Fruit fly (Drosophila melanogaster) whole organism, adult: Measurements from ENCODE around the gene CG9624.

Source experiments
- CG11617 ChIP-seq: fragments of 200-800 bp; sonication (Bioruptor generic); optimal IDR thresholded peaks from 2 replicates; lab custom pipeline; 2017; ENCODE audit warnings: mild to moderate bottlenecking, missing biosample characterization, missing genetic modification reagents, missing genetic modification characterization
- CG12768 ChIP-seq: fragments of 200-800 bp; sonication (Bioruptor generic); optimal IDR thresholded peaks from 2 replicates; lab custom pipeline; 2017; ENCODE audit warnings: missing biosample characterization, missing genetic modification characterization, mild to moderate bottlenecking, moderate library complexity, missing genetic modification reagents
- CG14711 ChIP-seq: fragments of 200-800 bp; sonication (Bioruptor generic); optimal IDR thresholded peaks from 2 replicates; lab custom pipeline; 2018; ENCODE audit warnings: missing biosample characterization, mild to moderate bottlenecking, missing genetic modification characterization, moderate library complexity
- CG1620 ChIP-seq: fragments of 200-800 bp; sonication (Bioruptor generic); optimal IDR thresholded peaks from 2 replicates; lab custom pipeline; 2016; ENCODE audit warnings: missing biosample characterization, missing genetic modification characterization
- CG33017 ChIP-seq: fragments of 200-800 bp; sonication (Bioruptor generic); optimal IDR thresholded peaks from 2 replicates; lab custom pipeline; 2018; ENCODE audit warnings: missing biosample characterization, mild to moderate bottlenecking, missing genetic modification characterization, moderate library complexity
- CG5204 ChIP-seq: fragments of 200-800 bp; sonication (Bioruptor generic); optimal IDR thresholded peaks from 2 replicates; lab custom pipeline; 2016; ENCODE audit warnings: missing biosample characterization, missing genetic modification characterization
- CG7045 ChIP-seq: fragments of 200-800 bp; sonication (Bioruptor generic); optimal IDR thresholded peaks from 2 replicates; lab custom pipeline; 2017; ENCODE audit warnings: missing biosample characterization, mild to moderate bottlenecking, missing genetic modification characterization
- CG7101 ChIP-seq: fragments of 200-800 bp; sonication (Bioruptor generic); optimal IDR thresholded peaks from 2 replicates; lab custom pipeline; 2018; ENCODE audit warnings: missing biosample characterization, mild to moderate bottlenecking, missing genetic modification characterization, moderate library complexity
- Clk ChIP-seq: fragments of 200-800 bp; sonication (Bioruptor generic); optimal IDR thresholded peaks from 2 replicates; lab custom pipeline; 2017; ENCODE audit warnings: missing biosample characterization, missing genetic modification characterization
- Crg-1 ChIP-seq: fragments of 200-800 bp; sonication (Bioruptor generic); optimal IDR thresholded peaks from 2 replicates; lab custom pipeline; 2016; ENCODE audit warnings: missing biosample characterization, missing genetic modification characterization
- Hr96 ChIP-seq: fragments of 200-800 bp; sonication (Bioruptor generic); optimal IDR thresholded peaks from 2 replicates; lab custom pipeline; 2016; ENCODE audit warnings: missing biosample characterization, missing genetic modification characterization
- Mnt ChIP-seq: fragments of 200-800 bp; sonication (Bioruptor generic); optimal IDR thresholded peaks from 2 replicates; lab custom pipeline; 2016; ENCODE audit warnings: missing biosample characterization, mild to moderate bottlenecking, missing genetic modification characterization
- bab1 ChIP-seq: fragments of 200-800 bp; sonication (Bioruptor generic); optimal IDR thresholded peaks from 3 replicates; lab custom pipeline; 2019; ENCODE audit warnings: missing biosample characterization, mild to moderate bottlenecking, missing genetic modification characterization, moderate library complexity
- cic ChIP-seq: fragments of 200-800 bp; sonication (Bioruptor generic); optimal IDR thresholded peaks from 2 replicates; lab custom pipeline; 2017; ENCODE audit warnings: missing biosample characterization, mild to moderate bottlenecking, missing genetic modification characterization, moderate library complexity
- cnc ChIP-seq, 2 experiments: fragments of >200 bp; optimal IDR thresholded peaks; 2 replicates each; lab custom pipeline; 2017
- kay ChIP-seq: fragments of 200-800 bp; sonication (Bioruptor generic); peaks from one replicate; lab custom pipeline; 2016; ENCODE audit warnings: missing biosample characterization, missing genetic modification characterization, borderline replicate concordance
- ovo ChIP-seq: fragments of 200-800 bp; sonication (Bioruptor generic); optimal IDR thresholded peaks from 2 replicates; lab custom pipeline; 2016; ENCODE audit warnings: missing biosample characterization, missing genetic modification characterization
- pad ChIP-seq: fragments of 200-800 bp; sonication (Bioruptor generic); optimal IDR thresholded peaks from 3 replicates; lab custom pipeline; 2017; ENCODE audit warnings: missing biosample characterization, missing genetic modification characterization, mild to moderate bottlenecking, moderate library complexity, missing genetic modification reagents
- tj ChIP-seq: fragments of 200-800 bp; sonication (Bioruptor generic); optimal IDR thresholded peaks from 3 replicates; lab custom pipeline; 2017; ENCODE audit warnings: missing biosample characterization, mild to moderate bottlenecking, missing genetic modification characterization, moderate library complexity
- toe ChIP-seq: fragments of 200-800 bp; sonication (Bioruptor generic); optimal IDR thresholded peaks from 2 replicates; lab custom pipeline; 2016; ENCODE audit warnings: missing biosample characterization, missing genetic modification characterization

The CG9624 gene

dm6 chr3R:14229045-14229444 lies at the start of gene CG9624:
CG9624 (minus strand) TSS chr3R:14229145.
- TF ChIP-seq CG1620 (GFP tag; lab: Kevin White, UChicago) (no peak), cnc (optimal IDR thresholded peaks at IDR 0.05; lab: Kevin White, UChicago) (no peak), toe (GFP tag; lab: Kevin White, UChicago) (no peak)

DNA sequence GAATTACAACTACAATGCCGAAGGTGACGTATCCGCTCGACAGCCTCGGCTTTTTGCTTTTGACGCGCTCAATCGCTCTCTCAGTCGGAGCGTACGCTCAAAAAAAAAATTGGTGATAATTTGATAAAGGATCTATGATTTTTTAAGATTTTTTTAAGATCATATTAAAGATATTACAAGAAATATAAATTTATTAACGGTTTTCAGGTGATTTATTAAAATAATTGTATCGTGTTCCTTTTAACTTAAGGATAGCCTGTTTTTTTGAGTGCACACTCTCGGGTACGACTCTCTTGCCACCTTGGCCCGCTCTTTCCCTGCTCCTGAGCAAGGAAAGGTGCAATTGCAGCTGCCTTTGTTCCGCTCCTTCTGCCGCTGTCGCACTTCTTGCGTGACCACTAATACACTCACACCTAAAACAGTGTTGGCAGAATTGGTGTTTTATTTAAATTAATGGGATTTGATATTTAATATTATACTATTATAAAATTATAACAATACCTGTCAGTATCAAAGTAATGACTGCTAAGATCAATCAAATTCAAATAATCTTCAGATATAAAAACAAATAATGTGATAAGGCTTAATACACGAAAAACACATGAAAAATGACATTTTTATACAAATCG lies 49.1 kb upstream of the CG9624 start:
- TF ChIP-seq kay (GFP tag; lab: Kevin White, UChicago), result peak; percentile 64
- TF ChIP-seq CG12768 (GFP tag; lab: Kevin White, UChicago), result peak; percentile 42
- TF ChIP-seq CG7045 (GFP tag; lab: Kevin White, UChicago), result peak; percentile 71
- no peak for TF ChIP-seq cic (GFP tag; lab: Kevin White, UChicago)
- TF ChIP-seq CG5204 (GFP tag; lab: Kevin White, UChicago), result peak; percentile 36
- TF ChIP-seq Clk (GFP tag; lab: Kevin White, UChicago), result peak; percentile 41
- TF ChIP-seq CG11617 (GFP tag; lab: Kevin White, UChicago), result peak; percentile 1
- TF ChIP-seq cnc (optimal IDR thresholded peaks at IDR 0.05; lab: Kevin White, UChicago), result no peak
- TF ChIP-seq Crg-1 (GFP tag; lab: Kevin White, UChicago), result no peak
- TF ChIP-seq pad (GFP tag; lab: Kevin White, UChicago), result no peak
- peak; percentile 80 for TF ChIP-seq CG33017 (tag; lab: Kevin White, UChicago)
- peak; percentile 60 for TF ChIP-seq CG7101 (tag; lab: Kevin White, UChicago)
- TF ChIP-seq toe (GFP tag; lab: Kevin White, UChicago), result peak; percentile 32
- TF ChIP-seq Mnt, result no peak
- TF ChIP-seq CG14711 (tag; lab: Kevin White, UChicago), result peak; percentile 65

dm6 chr3R:14275519-14276172 lies 46.7 kb upstream of the CG9624 start:
- TF ChIP-seq cic (GFP tag; lab: Kevin White, UChicago) (no peak), bab1 (GFP tag; lab: Kevin White, UChicago) (no peak), Hr96 (GFP tag; lab: Kevin White, UChicago) (no peak), Mnt (no peak), toe (GFP tag; lab: Kevin White, UChicago) (no peak), CG11617 (GFP tag; lab: Kevin White, UChicago) (no peak), CG7101 (tag; lab: Kevin White, UChicago) (no peak), CG12768 (GFP tag; lab: Kevin White, UChicago) (no peak), pad (GFP tag; lab: Kevin White, UChicago) (no peak), CG33017 (tag; lab: Kevin White, UChicago) (no peak), Clk (GFP tag; lab: Kevin White, UChicago) (no peak), Crg-1 (GFP tag; lab: Kevin White, UChicago) (no peak), tj (no peak), CG14711 (tag; lab: Kevin White, UChicago) (no peak), CG1620 (GFP tag; lab: Kevin White, UChicago) (no peak), ovo (GFP tag; lab: Kevin White, UChicago) (no peak), CG7045 (GFP tag; lab: Kevin White, UChicago) (no peak), kay (GFP tag; lab: Kevin White, UChicago) (no peak)

- TF ChIP-seq toe (GFP tag; lab: Kevin White, UChicago), result no peak
- TF ChIP-seq cnc (optimal IDR thresholded peaks at IDR 0.05; lab: Kevin White, UChicago), result no peak
- no peak for TF ChIP-seq Hr96 (GFP tag; lab: Kevin White, UChicago)
- TF ChIP-seq CG11617 (GFP tag; lab: Kevin White, UChicago), result no peak
- TF ChIP-seq bab1 (GFP tag; lab: Kevin White, UChicago), result no peak
- TF ChIP-seq CG12768 (GFP tag; lab: Kevin White, UChicago), result no peak
- no peak for TF ChIP-seq CG7101 (tag; lab: Kevin White, UChicago)
- TF ChIP-seq CG33017 (tag; lab: Kevin White, UChicago), result no peak
Observed at dm6 chr3R:14262087-14262486, 33.1 kb upstream of the CG9624 start, which contains the start of the genes CG14839 and CG14841. CG14839 (plus strand) TSS chr3R:14262387. CG14841 (minus strand) TSS chr3R:14262418.

- TF ChIP-seq CG7045 (GFP tag; lab: Kevin White, UChicago) (no peak), CG1620 (GFP tag; lab: Kevin White, UChicago) (no peak), CG11617 (GFP tag; lab: Kevin White, UChicago) (no peak)
Observed at dm6 chr3R:14261113-14261512, 32.2 kb upstream of the CG9624 start, which contains the start of gene CG14840. CG14840 (minus strand) TSS chr3R:14261213.

- no peak for TF ChIP-seq cnc (optimal IDR thresholded peaks at IDR 0.05; lab: Kevin White, UChicago)
- peak; percentile 27 for TF ChIP-seq kay (GFP tag; lab: Kevin White, UChicago)
- TF ChIP-seq cic (GFP tag; lab: Kevin White, UChicago), result no peak
Observed at dm6 chr3R:14259821-14260220, 30.9 kb upstream of the CG9624 start, which contains the start of gene MetRS-m. MetRS-m (minus strand) TSS chr3R:14259991.
